Worm (Caenorhabditis elegans) whole organism, mixed stage, embryonic: ENCODE results near the gene srh-241.

Experiments used
- ceh-43 ChIP-seq: fragments of 200-800 bp; sonication (Bioruptor generic); optimal IDR thresholded peaks from 2 replicates; lab custom pipeline; 2018; ENCODE audit warnings: mild to moderate bottlenecking, missing genetic modification characterization, moderate library complexity, missing compliant biosample characterization
- lin-13 ChIP-seq: fragments of 150-350 bp; optimal IDR thresholded peaks from 2 replicates; lab custom pipeline; 2014; ENCODE audit warnings: missing biosample characterization, missing genetic modification characterization
- nhr-12 ChIP-seq: fragments of 150-350 bp; optimal IDR thresholded peaks from 2 replicates; lab custom pipeline; 2014; ENCODE audit warnings: missing biosample characterization, missing genetic modification characterization
- snpc-4 ChIP-seq: fragments of 150-350 bp; optimal IDR thresholded peaks from 2 replicates; lab custom pipeline; 2014; ENCODE audit warnings: missing biosample characterization, missing genetic modification characterization
- tbx-8 ChIP-seq: fragments of 200-800 bp; sonication (Bioruptor generic); optimal IDR thresholded peaks from 2 replicates; lab custom pipeline; 2018; ENCODE audit warnings: mild to moderate bottlenecking, missing genetic modification characterization, moderate library complexity, missing compliant biosample characterization

- TF ChIP-seq ceh-43 (GFP tag; lab: Kevin White, UChicago), result no peak
- no peak for TF ChIP-seq nhr-12 (tag; lab: Kevin White, UChicago)
- no peak for TF ChIP-seq tbx-8 (GFP tag; lab: Kevin White, UChicago)
- TF ChIP-seq snpc-4 (tag; lab: Kevin White, UChicago), result no peak
- no peak for TF ChIP-seq lin-13 (tag; lab: Kevin White, UChicago)
Measured at ce11 chrV:2871754-2872504, 2.5 kb upstream of the srh-241 start.
